Worm (Caenorhabditis elegans) whole organism, young adult: ENCODE results near the gene Y113G7A.13.
"Not testable (repeated sequence)": the region's sequence is repeated elsewhere in the genome, so short reads cannot be mapped to it uniquely, and the experiment has no call there.

ENCODE experiments used
- F10E7.11 ChIP-seq: sonication (generic microtip); optimal IDR thresholded peaks from 2 replicates; lab custom pipeline; 2017; ENCODE audit warnings: mild to moderate bottlenecking, missing genetic modification characterization, moderate library complexity, missing compliant biosample characterization
- F49E8.2 ChIP-seq: sonication (generic microtip); optimal IDR thresholded peaks from 3 replicates; lab custom pipeline; 2017; ENCODE audit warnings: missing genetic modification characterization, mild to moderate bottlenecking, missing compliant biosample characterization, antibody characterized with exemption, moderate library complexity; ENCODE audit not compliant: insufficient read depth
- ama-1 ChIP-seq, 3 experiments: fragments of 150-350 bp in 1 of 3; sonication (generic microtip) in 2 of 3; optimal IDR thresholded peaks; 2 replicates each; lab custom pipeline; 2014 to 2018; ENCODE audit warnings: missing biosample characterization in 2 of 3, missing genetic modification characterization in 2 of 3, missing genetic modification reagents in 2 of 3
- athp-1 ChIP-seq: sonication (generic microtip); optimal IDR thresholded peaks from 2 replicates; lab custom pipeline; 2017; ENCODE audit warnings: mild to moderate bottlenecking, missing genetic modification characterization, missing compliant biosample characterization
- hlh-12 ChIP-seq: sonication (generic microtip); optimal IDR thresholded peaks from 2 replicates; lab custom pipeline; 2016; ENCODE audit warnings: missing genetic modification characterization, missing compliant biosample characterization
- lin-40 ChIP-seq: sonication (generic microtip); optimal IDR thresholded peaks from 2 replicates; lab custom pipeline; 2016; ENCODE audit warnings: missing genetic modification characterization, mild to moderate bottlenecking, missing compliant biosample characterization, missing genotype, missing genetic modification reagents
- lsl-1 ChIP-seq: fragments of 200-800 bp; sonication (Bioruptor generic); optimal IDR thresholded peaks from 2 replicates; lab custom pipeline; 2018; ENCODE audit warnings: mild to moderate bottlenecking, missing genetic modification characterization, moderate library complexity, missing compliant biosample characterization
- pha-4 ChIP-seq: fragments of 150-350 bp; sonication (generic microtip); optimal IDR thresholded peaks from 2 replicates; lab custom pipeline; 2014; ENCODE audit warnings: missing biosample characterization, missing genetic modification reagents, missing genetic modification characterization
- snpc-1.1 ChIP-seq: sonication (generic microtip); optimal IDR thresholded peaks from 2 replicates; lab custom pipeline; 2017; ENCODE audit warnings: missing genetic modification characterization, mild to moderate bottlenecking, missing compliant biosample characterization, antibody characterized with exemption, moderate library complexity, missing genotype, missing genetic modification reagents; ENCODE audit not compliant: insufficient read depth
- xnd-1 ChIP-seq: sonication (generic microtip); optimal IDR thresholded peaks from 2 replicates; lab custom pipeline; 2016; ENCODE audit warnings: missing genotype, missing genetic modification reagents, missing genetic modification characterization, missing compliant biosample characterization
- ztf-26 ChIP-seq: sonication (generic microtip); optimal IDR thresholded peaks from 2 replicates; lab custom pipeline; 2017; ENCODE audit warnings: missing genetic modification characterization, missing compliant biosample characterization

- TF ChIP-seq snpc-1.1 (tag; lab: Kevin White, UChicago); xnd-1 (tag; lab: Kevin White, UChicago); lsl-1 (GFP tag; lab: Kevin White, UChicago); athp-1 (tag; lab: Kevin White, UChicago); F49E8.2 (tag; lab: Kevin White, UChicago); lin-40 (tag; lab: Kevin White, UChicago); pha-4 (tag; lab: Kevin White, UChicago); ama-1 (optimal IDR thresholded peaks at IDR 0.05; lab: Kevin White, UChicago); ama-1 (GFP tag; optimal IDR thresholded peaks at IDR 0.05; lab: Kevin White, UChicago); ztf-26; F10E7.11; hlh-12 (tag; lab: Kevin White, UChicago): not testable (repeated sequence)
Measured at ce11 chrV:20180819-20181218, 32.8 kb downstream of the Y113G7A.13 start.
